Worm (Caenorhabditis elegans) whole organism, young adult: Measurements from ENCODE around the gene srh-89.

Source experiments
- C06A6.2 ChIP-seq: fragments of 200-800 bp; sonication (Bioruptor generic); conservative IDR thresholded peaks from 2 replicates; pipeline ENCODE4 v1.3.6; 2022; ENCODE audit warnings: missing genetic modification characterization, missing compliant biosample characterization
- F33H1.4 ChIP-seq: fragments of 200-800 bp; sonication (Bioruptor generic); IDR thresholded peaks from 2 replicates; pipeline ENCODE4 v1.3.6; 2022; ENCODE audit warnings: missing genetic modification reagents, missing genetic modification characterization, missing compliant biosample characterization
- F37B4.10 ChIP-seq: fragments of 200-800 bp; sonication (Bioruptor generic); IDR thresholded peaks from 2 replicates; pipeline ENCODE4 v1.3.6; 2022; ENCODE audit warnings: missing genetic modification characterization, missing compliant biosample characterization
- F39B2.1 ChIP-seq: fragments of 200-800 bp; sonication (Bioruptor generic); IDR thresholded peaks from 2 replicates; pipeline ENCODE4 v1.3.6; 2022; ENCODE audit warnings: missing genetic modification reagents, missing genetic modification characterization, missing compliant biosample characterization
- F52B5.7 ChIP-seq: sonication (generic microtip); optimal IDR thresholded peaks from 2 replicates; lab custom pipeline; 2016; ENCODE audit warnings: mild to moderate bottlenecking, missing genetic modification characterization, missing compliant biosample characterization
- F55B11.4 ChIP-seq: sonication (generic microtip); optimal IDR thresholded peaks from 2 replicates; lab custom pipeline; 2016; ENCODE audit warnings: missing compliant biosample characterization, missing genetic modification characterization, borderline replicate concordance; ENCODE audit not compliant: insufficient read depth
- F57A8.1 ChIP-seq: fragments of 200-800 bp; sonication (Bioruptor generic); optimal IDR thresholded peaks from 2 replicates; lab custom pipeline; 2018; ENCODE audit warnings: mild to moderate bottlenecking, missing genetic modification characterization, moderate library complexity, missing compliant biosample characterization
- K12H6.12 ChIP-seq: fragments of 200-800 bp; sonication (Bioruptor generic); optimal IDR thresholded peaks from 2 replicates; lab custom pipeline; 2018; ENCODE audit warnings: mild to moderate bottlenecking, missing genetic modification characterization, missing compliant biosample characterization
- T26A5.8 ChIP-seq: sonication (generic microtip); optimal IDR thresholded peaks from 2 replicates; lab custom pipeline; 2016; ENCODE audit warnings: missing genetic modification characterization, missing compliant biosample characterization
- Y53G8AR.9 ChIP-seq: fragments of 200-800 bp; sonication (Bioruptor generic); conservative IDR thresholded peaks from 2 replicates; pipeline ENCODE4 v1.3.6; 2022; ENCODE audit warnings: missing genetic modification reagents, missing genetic modification characterization, missing compliant biosample characterization
- aptf-2 ChIP-seq: fragments of 200-800 bp; sonication (Bioruptor generic); conservative IDR thresholded peaks from 2 replicates; pipeline ENCODE4 v1.3.6; 2022; ENCODE audit warnings: missing genetic modification reagents, missing genetic modification characterization, missing compliant biosample characterization
- attf-6 ChIP-seq: fragments of 200-800 bp; sonication (Bioruptor generic); IDR thresholded peaks from 2 replicates; pipeline ENCODE4 v1.3.6; 2022; ENCODE audit warnings: missing genetic modification reagents, missing genetic modification characterization, missing compliant biosample characterization
- bed-1 ChIP-seq: fragments of 200-800 bp; sonication (Bioruptor generic); IDR thresholded peaks from 2 replicates; pipeline ENCODE4 v1.3.6; 2022; ENCODE audit warnings: missing genetic modification reagents, missing genetic modification characterization, missing compliant biosample characterization
- cebp-1 ChIP-seq, 2 experiments: fragments of 200-800 bp in 1 of 2; sonication (Bioruptor generic) in 1 of 2; sonication (generic microtip) in 1 of 2; IDR thresholded peaks in 1 of 2; optimal IDR thresholded peaks in 1 of 2; 2 replicates each; pipeline versions ENCODE4 v1.3.6 to Lab custom; 2017 to 2022; ENCODE audit warnings: missing compliant biosample characterization in 2 of 2, missing genetic modification characterization in 2 of 2, mild to moderate bottlenecking in 1 of 2, missing genetic modification reagents in 1 of 2, moderate library complexity in 1 of 2
- ceh-27 ChIP-seq: fragments of 200-800 bp; sonication (Bioruptor generic); optimal IDR thresholded peaks from 2 replicates; lab custom pipeline; 2018; ENCODE audit warnings: mild to moderate bottlenecking, missing genetic modification characterization, moderate library complexity, missing compliant biosample characterization
- ceh-40 ChIP-seq: fragments of 200-800 bp; sonication (Bioruptor generic); IDR thresholded peaks from 2 replicates; pipeline ENCODE4 v1.3.6; 2022; ENCODE audit warnings: missing genetic modification characterization, missing compliant biosample characterization
- ceh-58 ChIP-seq: fragments of 200-800 bp; sonication (Bioruptor generic); IDR thresholded peaks from 2 replicates; pipeline ENCODE4 v1.3.6; 2022; ENCODE audit warnings: missing genetic modification characterization, missing compliant biosample characterization
- ceh-91 ChIP-seq: fragments of 200-800 bp; sonication (Bioruptor generic); IDR thresholded peaks from 2 replicates; pipeline ENCODE4 v1.3.6; 2022; ENCODE audit warnings: missing genetic modification reagents, missing genetic modification characterization, missing compliant biosample characterization
- dox-1 ChIP-seq: fragments of 200-800 bp; sonication (Bioruptor generic); IDR thresholded peaks from 2 replicates; pipeline ENCODE4 v1.3.6; 2022; ENCODE audit warnings: missing genetic modification reagents, missing genetic modification characterization, missing compliant biosample characterization
- dpff-1 ChIP-seq: sonication (generic microtip); optimal IDR thresholded peaks from 2 replicates; lab custom pipeline; 2017; ENCODE audit warnings: mild to moderate bottlenecking, missing genetic modification characterization, missing compliant biosample characterization
- dpl-1 ChIP-seq: fragments of 150-350 bp; optimal IDR thresholded peaks from 2 replicates; lab custom pipeline; 2014; ENCODE audit warnings: missing biosample characterization, missing genetic modification reagents, missing genetic modification characterization
- egrh-3 ChIP-seq: fragments of 200-800 bp; sonication (Bioruptor generic); IDR thresholded peaks from 2 replicates; pipeline ENCODE4 v1.3.6; 2022; ENCODE audit warnings: missing genetic modification reagents, missing genetic modification characterization, missing compliant biosample characterization
- ets-4 ChIP-seq: fragments of 200-800 bp; sonication (Bioruptor generic); optimal IDR thresholded peaks from 2 replicates; lab custom pipeline; 2018; ENCODE audit warnings: mild to moderate bottlenecking, missing genetic modification characterization, missing compliant biosample characterization
- fkh-3 ChIP-seq: sonication (generic microtip); optimal IDR thresholded peaks from 2 replicates; lab custom pipeline; 2016; ENCODE audit warnings: mild to moderate bottlenecking, missing genetic modification characterization, missing compliant biosample characterization
- gei-17 ChIP-seq: fragments of 200-800 bp; sonication (Bioruptor generic); optimal IDR thresholded peaks from 2 replicates; lab custom pipeline; 2018; ENCODE audit warnings: mild to moderate bottlenecking, missing genetic modification characterization, missing compliant biosample characterization
- let-526 ChIP-seq: fragments of 200-800 bp; sonication (Bioruptor generic); IDR thresholded peaks from 2 replicates; pipeline ENCODE4 v1.3.6; 2022; ENCODE audit warnings: missing genetic modification reagents, missing genetic modification characterization, missing compliant biosample characterization
- let-607 ChIP-seq, 2 experiments: fragments of 200-800 bp in 1 of 2; sonication (Bioruptor generic) in 1 of 2; sonication (generic microtip) in 1 of 2; optimal IDR thresholded peaks; 2 replicates each; lab custom pipeline; 2016 to 2018; ENCODE audit warnings: mild to moderate bottlenecking in 2 of 2, missing compliant biosample characterization in 2 of 2, missing genetic modification characterization in 2 of 2, moderate library complexity in 2 of 2, missing genotype in 1 of 2
- lin-54 ChIP-seq: fragments of 200-800 bp; sonication (Bioruptor generic); optimal IDR thresholded peaks from 2 replicates; lab custom pipeline; 2018; ENCODE audit warnings: mild to moderate bottlenecking, missing genetic modification characterization, missing compliant biosample characterization
- lsy-27 ChIP-seq: sonication (generic microtip); optimal IDR thresholded peaks from 2 replicates; lab custom pipeline; 2017; ENCODE audit warnings: missing genetic modification characterization, mild to moderate bottlenecking, missing compliant biosample characterization, antibody characterized with exemption, missing genotype, borderline replicate concordance; ENCODE audit not compliant: insufficient read depth
- madf-3 ChIP-seq: fragments of 200-800 bp; sonication (Bioruptor generic); IDR thresholded peaks from 2 replicates; pipeline ENCODE4 v1.3.6; 2022; ENCODE audit warnings: missing genetic modification reagents, missing genetic modification characterization, missing compliant biosample characterization
- mel-28 ChIP-seq: sonication (generic microtip); optimal IDR thresholded peaks from 2 replicates; lab custom pipeline; 2016; ENCODE audit warnings: borderline replicate concordance, mild to moderate bottlenecking, missing genetic modification characterization, missing compliant biosample characterization
- pbrm-1 ChIP-seq: fragments of 200-800 bp; sonication (Bioruptor generic); IDR thresholded peaks from 2 replicates; pipeline ENCODE4 v1.3.6; 2022; ENCODE audit warnings: missing genetic modification reagents, missing genetic modification characterization, missing compliant biosample characterization
- rcor-1 ChIP-seq: fragments of 200-800 bp; sonication (Bioruptor generic); IDR thresholded peaks from 2 replicates; pipeline ENCODE4 v1.3.6; 2022; ENCODE audit warnings: missing genetic modification reagents, missing genetic modification characterization, missing compliant biosample characterization
- snpc-1.1 ChIP-seq: sonication (generic microtip); optimal IDR thresholded peaks from 2 replicates; lab custom pipeline; 2017; ENCODE audit warnings: missing genetic modification characterization, mild to moderate bottlenecking, missing compliant biosample characterization, antibody characterized with exemption, moderate library complexity, missing genotype, missing genetic modification reagents; ENCODE audit not compliant: insufficient read depth
- tbx-9 ChIP-seq: sonication (generic microtip); optimal IDR thresholded peaks from 2 replicates; lab custom pipeline; 2016; ENCODE audit warnings: borderline replicate concordance, missing genetic modification characterization, inconsistent platforms, missing compliant biosample characterization
- zfh-2 ChIP-seq: fragments of 200-800 bp; sonication (Bioruptor generic); conservative IDR thresholded peaks from 2 replicates; pipeline ENCODE4 v1.3.6; 2022; ENCODE audit warnings: missing genetic modification reagents, missing genetic modification characterization, missing compliant biosample characterization
- ztf-28 ChIP-seq: fragments of 200-800 bp; sonication (Bioruptor generic); IDR thresholded peaks from 2 replicates; pipeline ENCODE4 v1.3.6; 2022; ENCODE audit warnings: missing genetic modification reagents, missing genetic modification characterization, missing compliant biosample characterization
- ztf-3 ChIP-seq: fragments of 200-800 bp; sonication (Bioruptor generic); optimal IDR thresholded peaks from 2 replicates; lab custom pipeline; 2018; ENCODE audit warnings: mild to moderate bottlenecking, missing genetic modification characterization, missing compliant biosample characterization

Gene srh-89

ce11 chrV:7424336-7424735, 40.3 kb downstream of the srh-89 start, which contains the start of gene F18E3.10:
TSS of gene F18E3.10 (minus strand) at chrV:7424436.
- TF ChIP-seq ceh-40 (GFP tag; lab: Robert Waterston, UW) (no peak), aptf-2 (GFP tag; lab: Robert Waterston, UW) (no peak), let-526 (GFP tag; lab: Robert Waterston, UW) (no peak), tbx-9 (no peak), F57A8.1 (GFP tag; lab: Kevin White, UChicago) (no peak), ztf-28 (GFP tag; lab: Robert Waterston, UW) (no peak), T26A5.8 (tag; lab: Kevin White, UChicago) (no peak)

ce11 chrV:7420162-7420561, 44.4 kb downstream of the srh-89 start, which contains the start of gene srxa-4:
TSS of gene srxa-4 (plus strand) at chrV:7420462.
- TF ChIP-seq snpc-1.1 (tag; lab: Kevin White, UChicago) (no peak), C06A6.2 (GFP tag; lab: Robert Waterston, UW) (no peak), ceh-27 (GFP tag; lab: Kevin White, UChicago) (no peak), ceh-58 (no peak), ets-4 (GFP tag; lab: Kevin White, UChicago) (no peak), bed-1 (no peak), cebp-1 (GFP tag; IDR thresholded peaks at IDR 0.05; lab: Robert Waterston, UW) (no peak), cebp-1 (tag; optimal IDR thresholded peaks at IDR 0.05; lab: Kevin White, UChicago) (no peak), dox-1 (no peak), F55B11.4 (no peak), F52B5.7 (tag; lab: Kevin White, UChicago) (no peak), mel-28 (no peak), F33H1.4 (no peak), pbrm-1 (GFP tag; lab: Robert Waterston, UW) (no peak), egrh-3 (GFP tag; lab: Robert Waterston, UW) (no peak)

- TF ChIP-seq rcor-1 (GFP tag; lab: Robert Waterston, UW) (no peak), dpl-1 (GFP tag; lab: Kevin White, UChicago) (no peak), ztf-3 (GFP tag; lab: Kevin White, UChicago) (no peak), madf-3 (no peak), zfh-2 (GFP tag; lab: Robert Waterston, UW) (no peak), cebp-1 (GFP tag; IDR thresholded peaks at IDR 0.05; lab: Robert Waterston, UW) (no peak), cebp-1 (tag; optimal IDR thresholded peaks at IDR 0.05; lab: Kevin White, UChicago) (no peak), gei-17 (GFP tag; lab: Kevin White, UChicago) (no peak), mel-28 (no peak), let-526 (GFP tag; lab: Robert Waterston, UW) (no peak), lin-54 (GFP tag; lab: Kevin White, UChicago) (no peak), egrh-3 (GFP tag; lab: Robert Waterston, UW) (no peak), fkh-3 (no peak), C06A6.2 (GFP tag; lab: Robert Waterston, UW) (no peak), ztf-28 (GFP tag; lab: Robert Waterston, UW) (no peak)
- TF ChIP-seq, all 124 proteins: peak for 0
Observed at ce11 chrV:7417018-7417716, 47.4 kb downstream of the srh-89 start, which contains the start of gene srw-67. TSS of gene srw-67 (plus strand) at chrV:7417660.

- TF ChIP-seq dpl-1 (GFP tag; lab: Kevin White, UChicago) (no peak), ceh-58 (no peak), K12H6.12 (tag; lab: Kevin White, UChicago) (no peak), lin-54 (GFP tag; lab: Kevin White, UChicago) (no peak), attf-6 (GFP tag; lab: Robert Waterston, UW) (no peak), dpff-1 (tag; lab: Kevin White, UChicago) (no peak), Y53G8AR.9 (GFP tag; lab: Robert Waterston, UW) (no peak), lsy-27 (tag; lab: Kevin White, UChicago) (no peak), let-607 (tag; optimal IDR thresholded peaks at IDR 0.05; lab: Kevin White, UChicago) (no peak), F55B11.4 (no peak), F39B2.1 (GFP tag; lab: Robert Waterston, UW) (no peak), dox-1 (no peak), ceh-91 (GFP tag; lab: Robert Waterston, UW) (no peak), F37B4.10 (GFP tag; lab: Robert Waterston, UW) (no peak), T26A5.8 (tag; lab: Kevin White, UChicago) (no peak)
Observed at ce11 chrV:7416569-7416968, 48.0 kb downstream of the srh-89 start.
